Worm (Caenorhabditis elegans) whole organism, late embryonic: ENCODE results near the gene ash-2.

Experiments
- C08G9.2 ChIP-seq: sonication (generic microtip); optimal IDR thresholded peaks from 2 replicates; lab custom pipeline; 2016; ENCODE audit warnings: mild to moderate bottlenecking, missing genetic modification characterization, moderate library complexity, missing compliant biosample characterization
- K02D7.2 ChIP-seq: sonication (generic microtip); optimal IDR thresholded peaks from 2 replicates; lab custom pipeline; 2017; ENCODE audit warnings: mild to moderate bottlenecking, missing genetic modification characterization, missing compliant biosample characterization
- Y22D7AL.16 ChIP-seq: sonication (generic microtip); optimal IDR thresholded peaks from 2 replicates; lab custom pipeline; 2016; ENCODE audit warnings: missing genetic modification characterization, missing compliant biosample characterization
- ahr-1 ChIP-seq: sonication (generic microtip); optimal IDR thresholded peaks from 2 replicates; lab custom pipeline; 2016; ENCODE audit warnings: missing genetic modification characterization, missing compliant biosample characterization
- ama-1 ChIP-seq: fragments of 150-350 bp; optimal IDR thresholded peaks from 2 replicates; lab custom pipeline; 2014
- ceh-18 ChIP-seq: sonication (generic microtip); optimal IDR thresholded peaks from 2 replicates; lab custom pipeline; 2016; ENCODE audit warnings: missing genetic modification characterization, missing compliant biosample characterization
- ceh-19 ChIP-seq: fragments of 200-800 bp; sonication (Bioruptor generic); optimal IDR thresholded peaks from 2 replicates; lab custom pipeline; 2018; ENCODE audit warnings: mild to moderate bottlenecking, missing genetic modification characterization, missing compliant biosample characterization
- ceh-22 ChIP-seq: sonication (generic microtip); optimal IDR thresholded peaks from 2 replicates; lab custom pipeline; 2017; ENCODE audit warnings: missing biosample characterization, missing genetic modification characterization
- ceh-24 ChIP-seq: sonication (generic microtip); optimal IDR thresholded peaks from 2 replicates; lab custom pipeline; 2016; ENCODE audit warnings: mild to moderate bottlenecking, missing genetic modification characterization, missing compliant biosample characterization
- ceh-45 ChIP-seq: fragments of 200-800 bp; sonication (Bioruptor generic); IDR thresholded peaks from 2 replicates; pipeline ENCODE4 v1.3.6; 2022; ENCODE audit warnings: missing genetic modification reagents, missing genetic modification characterization, missing compliant biosample characterization
- ceh-48 ChIP-seq: sonication (generic microtip); optimal IDR thresholded peaks from 2 replicates; lab custom pipeline; 2016; ENCODE audit warnings: missing genetic modification characterization, inconsistent platforms, missing compliant biosample characterization
- ceh-6 ChIP-seq: fragments of 200-800 bp; sonication (Bioruptor generic); optimal IDR thresholded peaks from 2 replicates; lab custom pipeline; 2018; ENCODE audit warnings: mild to moderate bottlenecking, missing genetic modification characterization, missing compliant biosample characterization
- ceh-9 ChIP-seq: sonication (generic microtip); optimal IDR thresholded peaks from 2 replicates; lab custom pipeline; 2016; ENCODE audit warnings: mild to moderate bottlenecking, missing genetic modification characterization, inconsistent platforms, missing compliant biosample characterization
- dmd-4 ChIP-seq: sonication (generic microtip); optimal IDR thresholded peaks from 2 replicates; lab custom pipeline; 2016; ENCODE audit warnings: borderline replicate concordance, missing genetic modification characterization, missing compliant biosample characterization
- dve-1 ChIP-seq: sonication (generic microtip); optimal IDR thresholded peaks from 2 replicates; lab custom pipeline; 2017; ENCODE audit warnings: antibody characterized with exemption, mild to moderate bottlenecking, missing genetic modification characterization, missing compliant biosample characterization
- ets-4 ChIP-seq: sonication (generic microtip); optimal IDR thresholded peaks from 2 replicates; lab custom pipeline; 2016; ENCODE audit warnings: missing genetic modification characterization, missing compliant biosample characterization
- eyg-1 ChIP-seq: sonication (generic microtip); optimal IDR thresholded peaks from 2 replicates; lab custom pipeline; 2016; ENCODE audit warnings: missing genotype, missing genetic modification characterization, missing compliant biosample characterization
- fkh-10 ChIP-seq: fragments of 150-350 bp; optimal IDR thresholded peaks from 2 replicates; lab custom pipeline; 2014; ENCODE audit warnings: missing biosample characterization, missing genetic modification reagents, missing genetic modification characterization
- gmeb-2 ChIP-seq: sonication (generic microtip); optimal IDR thresholded peaks from 2 replicates; lab custom pipeline; 2016; ENCODE audit warnings: missing genetic modification characterization, inconsistent platforms, missing compliant biosample characterization
- hlh-8 ChIP-seq: sonication (generic microtip); optimal IDR thresholded peaks from 2 replicates; lab custom pipeline; 2016; ENCODE audit warnings: missing genotype, missing genetic modification characterization, missing compliant biosample characterization
- lin-11 ChIP-seq: fragments of 200-800 bp; sonication (Bioruptor generic); optimal IDR thresholded peaks from 2 replicates; lab custom pipeline; 2018; ENCODE audit warnings: mild to moderate bottlenecking, missing genetic modification characterization, missing compliant biosample characterization
- mec-3 ChIP-seq: sonication (generic microtip); optimal IDR thresholded peaks from 2 replicates; lab custom pipeline; 2016; ENCODE audit warnings: borderline replicate concordance, missing genetic modification characterization, missing compliant biosample characterization
- nhr-11 ChIP-seq: fragments of 150-350 bp; optimal IDR thresholded peaks from 2 replicates; lab custom pipeline; 2014; ENCODE audit warnings: missing biosample characterization, missing genetic modification characterization
- nhr-232 ChIP-seq: sonication (generic microtip); optimal IDR thresholded peaks from 2 replicates; lab custom pipeline; 2016; ENCODE audit warnings: missing genetic modification characterization, missing compliant biosample characterization
- odd-2 ChIP-seq: sonication (generic microtip); optimal IDR thresholded peaks from 2 replicates; lab custom pipeline; 2017; ENCODE audit warnings: antibody characterized with exemption, mild to moderate bottlenecking, missing genetic modification characterization, missing compliant biosample characterization
- pag-3 ChIP-seq: sonication (generic microtip); optimal IDR thresholded peaks from 2 replicates; lab custom pipeline; 2016; ENCODE audit warnings: missing compliant biosample characterization, missing genetic modification characterization, borderline replicate concordance
- pax-1 ChIP-seq: fragments of 150-350 bp; optimal IDR thresholded peaks from 2 replicates; lab custom pipeline; 2014; ENCODE audit warnings: missing biosample characterization, missing genetic modification characterization
- pha-2 ChIP-seq: sonication (generic microtip); optimal IDR thresholded peaks from 2 replicates; lab custom pipeline; 2017; ENCODE audit warnings: mild to moderate bottlenecking, missing genetic modification characterization, missing compliant biosample characterization
- pha-4 ChIP-seq: fragments of 150-350 bp; optimal IDR thresholded peaks from 2 replicates; lab custom pipeline; 2018; ENCODE audit warnings: missing biosample characterization, missing genetic modification reagents, missing genetic modification characterization
- pqm-1 ChIP-seq: sonication (generic microtip); optimal IDR thresholded peaks from 2 replicates; lab custom pipeline; 2016; ENCODE audit warnings: missing genetic modification characterization, missing compliant biosample characterization
- pros-1 ChIP-seq: fragments of 150-350 bp; optimal IDR thresholded peaks from 2 replicates; lab custom pipeline; 2014; ENCODE audit warnings: missing biosample characterization, missing genetic modification reagents, missing genetic modification characterization
- ref-2 ChIP-seq: sonication (generic microtip); optimal IDR thresholded peaks from 2 replicates; lab custom pipeline; 2016; ENCODE audit warnings: missing genetic modification characterization, missing compliant biosample characterization
- sox-4 ChIP-seq: sonication (generic microtip); optimal IDR thresholded peaks from 2 replicates; lab custom pipeline; 2017; ENCODE audit warnings: mild to moderate bottlenecking, missing genetic modification characterization, inconsistent platforms, missing compliant biosample characterization
- tbx-2 ChIP-seq: sonication (generic microtip); optimal IDR thresholded peaks from 2 replicates; lab custom pipeline; 2016; ENCODE audit warnings: missing genetic modification characterization, missing compliant biosample characterization
- ttx-3 ChIP-seq: sonication (generic microtip); optimal IDR thresholded peaks from 2 replicates; lab custom pipeline; 2016; ENCODE audit warnings: missing genetic modification reagents, missing genetic modification characterization, missing compliant biosample characterization
- unc-3 ChIP-seq, 2 experiments: fragments of 200-800 bp in 1 of 2; sonication (Bioruptor generic) in 1 of 2; sonication (generic microtip) in 1 of 2; conservative IDR thresholded peaks in 1 of 2; optimal IDR thresholded peaks in 1 of 2; 2 replicates each; pipeline versions ENCODE4 v1.3.6 to Lab custom; 2016 to 2022; ENCODE audit warnings: missing compliant biosample characterization in 2 of 2, missing genetic modification characterization in 2 of 2, missing genetic modification reagents in 1 of 2
- unc-42 ChIP-seq: sonication (generic microtip); optimal IDR thresholded peaks from 2 replicates; lab custom pipeline; 2016; ENCODE audit warnings: missing genotype, missing genetic modification characterization, missing compliant biosample characterization
- zip-5 ChIP-seq: sonication (generic microtip); optimal IDR thresholded peaks from 2 replicates; lab custom pipeline; 2016; ENCODE audit warnings: missing genetic modification characterization, missing compliant biosample characterization

ash-2 gene

DNA sequence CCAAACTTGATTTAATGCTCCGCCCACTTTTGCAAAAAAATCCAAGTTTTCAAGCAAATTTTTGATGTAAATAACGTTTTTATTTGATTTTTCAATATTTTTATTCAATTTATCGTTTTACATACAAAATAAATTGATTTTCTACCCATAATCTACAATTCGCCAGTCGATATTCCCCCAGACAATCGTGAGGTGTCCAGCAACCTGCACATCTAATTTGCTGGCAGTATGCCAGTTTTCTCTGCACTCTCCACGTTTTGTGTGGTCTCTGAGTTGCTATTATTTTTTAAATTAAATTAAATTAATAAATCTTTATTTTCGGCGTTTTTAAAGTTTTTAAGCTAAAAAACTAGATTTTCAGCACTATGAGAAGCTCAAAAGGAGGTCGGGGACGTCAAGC lies 472 bp downstream of the ash-2 start (continued):
- TF ChIP-seq ceh-22 (tag; lab: Kevin White, UChicago) (no peak), ets-4 (tag; lab: Kevin White, UChicago) (peak; percentile 69), odd-2 (tag; lab: Kevin White, UChicago) (no peak), ttx-3 (peak; percentile 32)
- TF ChIP-seq, all 69 proteins: peak for 28

DNA sequence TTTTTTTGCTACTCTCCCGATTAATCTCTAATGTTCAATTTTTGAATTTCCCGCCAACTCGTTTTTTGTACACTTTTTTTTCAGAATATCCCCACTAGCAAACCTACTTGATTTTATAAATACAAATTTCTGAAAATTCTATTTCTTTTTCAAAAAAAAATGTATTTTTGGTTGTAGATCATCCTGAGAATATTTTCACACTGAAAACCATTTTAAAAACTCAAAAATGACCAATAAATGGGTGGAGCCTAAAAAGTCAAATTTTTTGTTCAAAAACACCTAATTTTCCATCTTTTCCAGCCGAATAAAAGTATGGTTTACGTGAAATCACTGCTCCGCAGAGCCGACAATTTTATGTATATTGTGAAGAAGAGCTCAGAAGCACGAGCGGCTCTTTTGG lies 9.1 kb downstream of the ash-2 start, which contains the start of gene Y17G7B.3:
Gene Y17G7B.3 (plus strand): TSS at position 301 of the 400 bp plus-strand sequence.
- TF ChIP-seq pax-1 (tag; lab: Kevin White, UChicago) (no peak), dve-1 (tag; lab: Kevin White, UChicago) (no peak), ceh-24 (tag; lab: Kevin White, UChicago) (no peak), nhr-11 (tag; lab: Kevin White, UChicago) (no peak), pha-2 (tag; lab: Kevin White, UChicago) (no peak), ref-2 (tag; lab: Kevin White, UChicago) (no peak)
- TF ChIP-seq, all 69 proteins: peak for 0

DNA sequence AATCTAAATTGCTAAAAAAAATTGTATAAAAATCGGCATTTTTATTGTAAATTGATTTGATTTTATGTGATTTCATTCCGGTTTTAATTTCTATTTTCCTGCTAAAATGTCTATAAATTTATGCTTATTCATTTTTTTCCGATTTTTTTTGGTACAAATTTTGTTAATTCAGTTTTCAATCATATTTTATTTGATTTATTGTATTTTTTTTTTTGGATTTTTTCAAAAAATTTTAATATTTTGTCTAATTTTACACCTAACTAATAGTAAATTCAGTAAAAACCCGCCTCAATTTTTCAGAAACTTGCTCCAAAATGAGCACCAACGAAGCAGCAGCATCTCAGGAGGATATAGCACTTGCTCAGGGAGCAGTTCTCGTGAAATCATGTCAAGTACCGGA lies 13.1 kb downstream of the ash-2 start, which contains the start of gene dhps-1:
Gene dhps-1 (plus strand): TSS at position 301 of the 400 bp plus-strand sequence.
- TF ChIP-seq pha-4, result no peak
- no peak for TF ChIP-seq ama-1 (lab: Kevin White, UChicago)
- no peak for TF ChIP-seq sox-4
- no peak for TF ChIP-seq ceh-18 (tag; lab: Kevin White, UChicago)
- TF ChIP-seq zip-5 (tag; lab: Kevin White, UChicago), result no peak
- TF ChIP-seq ceh-6, result no peak
- no peak for TF ChIP-seq ceh-22 (tag; lab: Kevin White, UChicago)
- no peak for TF ChIP-seq ets-4 (tag; lab: Kevin White, UChicago)
- TF ChIP-seq ceh-45 (GFP tag; lab: Robert Waterston, UW), result no peak
- TF ChIP-seq unc-3 (GFP tag; conservative IDR thresholded peaks at IDR 0.05; lab: Robert Waterston, UW), result no peak
- TF ChIP-seq unc-3 (tag; optimal IDR thresholded peaks at IDR 0.05; lab: Kevin White, UChicago), result no peak
- TF ChIP-seq K02D7.2 (tag; lab: Kevin White, UChicago), result no peak
- TF ChIP-seq pag-3, result no peak
- no peak for TF ChIP-seq unc-42
- TF ChIP-seq ceh-19, result no peak

DNA sequence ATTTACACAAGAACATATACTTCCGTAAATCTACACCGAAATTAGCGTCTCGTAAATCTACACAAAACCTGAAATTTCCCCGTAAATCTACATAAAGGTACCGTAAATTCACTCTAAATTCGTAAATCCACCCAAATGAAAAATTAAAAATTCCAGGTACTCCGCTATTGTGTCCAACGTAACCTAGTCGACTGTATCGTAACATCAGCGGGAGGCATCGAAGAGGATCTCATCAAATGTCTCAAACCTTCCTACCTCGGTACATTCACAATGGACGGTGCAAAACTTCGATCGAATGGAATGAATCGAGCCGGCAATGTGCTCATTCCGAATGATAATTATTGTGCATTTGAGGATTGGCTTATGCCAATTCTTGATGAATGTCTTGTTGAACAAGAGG lies 15.3 kb downstream of the ash-2 start:
- TF ChIP-seq mec-3 (tag; lab: Kevin White, UChicago) (no peak), ama-1 (lab: Kevin White, UChicago) (no peak), fkh-10 (GFP tag; lab: Kevin White, UChicago) (no peak), ceh-48 (no peak), nhr-232 (tag; lab: Kevin White, UChicago) (no peak), nhr-11 (tag; lab: Kevin White, UChicago) (no peak), ahr-1 (tag; lab: Kevin White, UChicago) (no peak), unc-3 (GFP tag; conservative IDR thresholded peaks at IDR 0.05; lab: Robert Waterston, UW) (no peak), unc-3 (tag; optimal IDR thresholded peaks at IDR 0.05; lab: Kevin White, UChicago) (no peak), pros-1 (tag; lab: Kevin White, UChicago) (no peak), tbx-2 (tag; lab: Kevin White, UChicago) (no peak)

DNA sequence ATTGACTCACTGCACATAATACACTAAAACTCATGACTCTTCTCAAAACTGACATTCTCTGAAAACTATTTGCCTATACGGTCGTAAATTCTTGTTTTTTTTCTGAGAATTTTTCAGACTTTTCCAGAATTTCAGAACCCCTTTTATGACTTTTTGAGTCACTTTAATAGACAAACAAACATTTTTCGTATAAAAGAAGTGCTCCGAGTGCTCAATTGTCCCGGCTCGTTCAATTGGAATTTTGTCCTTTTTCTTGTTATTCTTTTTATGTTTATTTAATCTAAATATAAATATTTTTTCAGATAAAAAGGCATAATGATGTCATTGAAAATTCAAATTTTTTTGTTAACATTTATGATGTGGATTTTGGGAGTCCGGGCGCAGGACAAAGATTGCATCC lies 19.3 kb downstream of the ash-2 start, which contains the start of gene Y17G7B.23:
Gene Y17G7B.23 (plus strand): TSS at position 301 of the 400 bp plus-strand sequence.
- no peak for TF ChIP-seq C08G9.2
- no peak for TF ChIP-seq eyg-1 (tag; lab: Kevin White, UChicago)
- TF ChIP-seq pha-4, result no peak
- no peak for TF ChIP-seq dmd-4 (tag; lab: Kevin White, UChicago)
- TF ChIP-seq ceh-45 (GFP tag; lab: Robert Waterston, UW), result no peak
- no peak for TF ChIP-seq hlh-8 (tag; lab: Kevin White, UChicago)
- no peak for TF ChIP-seq pqm-1 (tag; lab: Kevin White, UChicago)
- no peak for TF ChIP-seq Y22D7AL.16 (tag; lab: Kevin White, UChicago)
- TF ChIP-seq gmeb-2, result no peak
- TF ChIP-seq ceh-9 (tag; lab: Kevin White, UChicago), result no peak
- no peak for TF ChIP-seq pros-1 (tag; lab: Kevin White, UChicago)
- TF ChIP-seq lin-11 (tag; lab: Kevin White, UChicago), result no peak
- TF ChIP-seq ceh-19, result no peak
